Fruit fly (Drosophila melanogaster) whole organism, embryonic: Measurements from ENCODE around the gene CG34134.
A peak's percentile ranks its signal among the peaks of the same experiment; 100 is the strongest.

Source experiments
- Adf1 ChIP-seq: fragments of 200-800 bp; sonication (Bioruptor generic); IDR thresholded peaks from 2 replicates; pipeline ENCODE4 v1.3.6; 2022; ENCODE audit warnings: missing biosample characterization, missing genetic modification characterization
- Asciz ChIP-seq: fragments of 200-800 bp; sonication (Bioruptor generic); optimal IDR thresholded peaks from 2 replicates; lab custom pipeline; 2017; ENCODE audit warnings: missing biosample characterization, mild to moderate bottlenecking, missing genetic modification characterization, missing genetic modification reagents
- CG10274 ChIP-seq: fragments of 200-800 bp; sonication (Bioruptor generic); optimal IDR thresholded peaks from 3 replicates; lab custom pipeline; 2017; ENCODE audit warnings: missing biosample characterization, mild to moderate bottlenecking, missing genetic modification characterization
- CG10431 ChIP-seq: fragments of 200-800 bp; sonication (Bioruptor generic); optimal IDR thresholded peaks from 3 replicates; lab custom pipeline; 2018; ENCODE audit warnings: missing biosample characterization, mild to moderate bottlenecking, missing genetic modification characterization
- CG12219 ChIP-seq: fragments of 200-800 bp; sonication (Bioruptor generic); optimal IDR thresholded peaks from 3 replicates; lab custom pipeline; 2018; ENCODE audit warnings: missing biosample characterization, mild to moderate bottlenecking, missing genetic modification characterization
- CG12659 ChIP-seq: fragments of 200-800 bp; sonication (Bioruptor generic); optimal IDR thresholded peaks from 3 replicates; lab custom pipeline; 2017; ENCODE audit warnings: mild to moderate bottlenecking, missing biosample characterization, missing genetic modification reagents, missing genetic modification characterization
- CG14050 ChIP-seq: fragments of 200-800 bp; sonication (Bioruptor generic); IDR thresholded peaks from 3 replicates; pipeline ENCODE4 v1.3.6; 2022; ENCODE audit warnings: missing biosample characterization, missing genetic modification characterization
- CG15011 ChIP-seq: fragments of 200-800 bp; sonication (Bioruptor generic); optimal IDR thresholded peaks from 3 replicates; lab custom pipeline; 2018; ENCODE audit warnings: missing biosample characterization, mild to moderate bottlenecking, missing genetic modification characterization
- CG17385 ChIP-seq: fragments of 200-800 bp; sonication (Bioruptor generic); optimal IDR thresholded peaks from 3 replicates; lab custom pipeline; 2018; ENCODE audit warnings: missing biosample characterization, mild to moderate bottlenecking, missing genetic modification characterization
- CG17612 ChIP-seq: fragments of 200-800 bp; sonication (Bioruptor generic); IDR thresholded peaks from 2 replicates; pipeline ENCODE4 v1.3.6; 2022; ENCODE audit warnings: missing biosample characterization, missing genetic modification characterization
- CG18476 ChIP-seq: fragments of 200-800 bp; sonication (Bioruptor generic); optimal IDR thresholded peaks from 2 replicates; lab custom pipeline; 2016; ENCODE audit warnings: missing biosample characterization, mild to moderate bottlenecking, missing genetic modification characterization
- CG18599 ChIP-seq: fragments of 200-800 bp; sonication (Bioruptor generic); optimal IDR thresholded peaks from 3 replicates; lab custom pipeline; 2017; ENCODE audit warnings: missing biosample characterization, missing genetic modification characterization, mild to moderate bottlenecking, moderate library complexity, missing genetic modification reagents
- CG2116 ChIP-seq: fragments of 200-800 bp; sonication (Bioruptor generic); optimal IDR thresholded peaks from 3 replicates; lab custom pipeline; 2018; ENCODE audit warnings: missing biosample characterization, mild to moderate bottlenecking, missing genetic modification characterization
- CG34224 ChIP-seq: fragments of 200-800 bp; sonication (Bioruptor generic); IDR thresholded peaks from 3 replicates; pipeline ENCODE4 v1.3.6; 2022; ENCODE audit warnings: missing biosample characterization, missing genetic modification characterization; ENCODE audit not compliant: partially characterized antibody
- CG3838 ChIP-seq: fragments of 200-800 bp; sonication (Bioruptor generic); optimal IDR thresholded peaks from 3 replicates; lab custom pipeline; 2016; ENCODE audit warnings: missing biosample characterization, missing genetic modification characterization
- CG4328 ChIP-seq: fragments of 200-800 bp; sonication (Bioruptor generic); optimal IDR thresholded peaks from 3 replicates; lab custom pipeline; 2017; ENCODE audit warnings: missing biosample characterization, missing genetic modification reagents, missing genetic modification characterization
- CG6272 ChIP-seq: fragments of 200-800 bp; sonication (Bioruptor generic); IDR thresholded peaks from 2 replicates; pipeline ENCODE4 v1.3.6; 2022; ENCODE audit warnings: missing biosample characterization, missing genetic modification characterization
- CG6683 ChIP-seq: fragments of 200-800 bp; sonication (Bioruptor generic); optimal IDR thresholded peaks from 2 replicates; lab custom pipeline; 2017; ENCODE audit warnings: missing biosample characterization, mild to moderate bottlenecking, missing genetic modification characterization, missing genetic modification reagents
- CG7786 ChIP-seq: fragments of 200-800 bp; sonication (Bioruptor generic); optimal IDR thresholded peaks from 2 replicates; lab custom pipeline; 2016; ENCODE audit warnings: missing biosample characterization, missing genetic modification characterization
- CG7928 ChIP-seq: fragments of 200-800 bp; sonication (Bioruptor generic); optimal IDR thresholded peaks from 2 replicates; lab custom pipeline; 2017; ENCODE audit warnings: missing biosample characterization, mild to moderate bottlenecking, missing genetic modification characterization
- CG9215 ChIP-seq: fragments of 200-800 bp; sonication (Bioruptor generic); IDR thresholded peaks from 2 replicates; pipeline ENCODE4 v1.3.6; 2022; ENCODE audit warnings: missing biosample characterization, missing genetic modification characterization
- CkIIα-i1 ChIP-seq: fragments of 200-800 bp; sonication (Bioruptor generic); IDR thresholded peaks from 2 replicates; pipeline ENCODE4 v1.3.6; 2022; ENCODE audit warnings: missing biosample characterization, missing genetic modification characterization
- Dll ChIP-seq: fragments of 200-800 bp; sonication (Bioruptor generic); IDR thresholded peaks from 4 replicates; pipeline ENCODE4 v1.3.6; 2022; ENCODE audit warnings: missing biosample characterization, missing genetic modification characterization; ENCODE audit not compliant: partially characterized antibody
- GATAe ChIP-seq: fragments of 200-800 bp; sonication (Bioruptor generic); conservative IDR thresholded peaks from 2 replicates; pipeline ENCODE4 v1.3.6; 2022; ENCODE audit warnings: missing biosample characterization, missing genetic modification characterization
- HLHmδ ChIP-seq: fragments of 200-800 bp; sonication (Bioruptor generic); optimal IDR thresholded peaks from 2 replicates; lab custom pipeline; 2018; ENCODE audit warnings: missing biosample characterization, mild to moderate bottlenecking, missing genetic modification characterization, moderate library complexity
- Max ChIP-seq: fragments of 200-800 bp; sonication (Bioruptor generic); optimal IDR thresholded peaks from 2 replicates; lab custom pipeline; 2016; ENCODE audit warnings: missing biosample characterization, mild to moderate bottlenecking, missing genetic modification characterization
- Med ChIP-seq: fragments of 200-800 bp; sonication (Bioruptor generic); peaks from one replicate; lab custom pipeline; 2016; ENCODE audit warnings: missing biosample characterization, missing genetic modification characterization, mild to moderate bottlenecking, inconsistent platforms, moderate library complexity
- Opbp ChIP-seq: fragments of 200-800 bp; sonication (Bioruptor generic); IDR thresholded peaks from 3 replicates; pipeline ENCODE4 v1.3.6; 2022; ENCODE audit warnings: missing biosample characterization, missing genetic modification characterization; ENCODE audit not compliant: partially characterized antibody
- Ptx1 ChIP-seq: fragments of 200-800 bp; sonication (Bioruptor generic); IDR thresholded peaks from 2 replicates; pipeline ENCODE4 v1.3.6; 2022; ENCODE audit warnings: missing biosample characterization, missing genetic modification characterization
- Scr ChIP-seq: fragments of 200-800 bp; sonication (Bioruptor generic); IDR thresholded peaks from 2 replicates; pipeline ENCODE4 v1.3.6; 2022; ENCODE audit warnings: missing biosample characterization, missing genetic modification characterization; ENCODE audit not compliant: partially characterized antibody
- Six4 ChIP-seq: fragments of 200-800 bp; sonication (Bioruptor generic); optimal IDR thresholded peaks from 2 replicates; lab custom pipeline; 2016; ENCODE audit warnings: missing biosample characterization, missing genetic modification characterization
- TFAM ChIP-seq: fragments of 200-800 bp; sonication (Bioruptor generic); optimal IDR thresholded peaks from 2 replicates; lab custom pipeline; 2017; ENCODE audit warnings: missing biosample characterization, missing genetic modification characterization, inconsistent platforms
- aop ChIP-seq: fragments of 200-800 bp; sonication (Bioruptor generic); IDR thresholded peaks from 2 replicates; pipeline ENCODE4 v1.3.6; 2022; ENCODE audit warnings: missing biosample characterization, missing genetic modification characterization
- ase ChIP-seq: fragments of 200-800 bp; sonication (Bioruptor generic); IDR thresholded peaks from 3 replicates; pipeline ENCODE4 v1.3.6; 2022; ENCODE audit warnings: missing biosample characterization, missing genetic modification characterization
- bcd ChIP-seq: fragments of 200-800 bp; sonication (Bioruptor generic); optimal IDR thresholded peaks from 2 replicates; lab custom pipeline; 2017; ENCODE audit warnings: missing biosample characterization, mild to moderate bottlenecking, missing genetic modification characterization
- crol ChIP-seq: fragments of 200-800 bp; sonication (Bioruptor generic); IDR thresholded peaks from 2 replicates; pipeline ENCODE4 v1.3.6; 2022; ENCODE audit warnings: missing biosample characterization, missing genetic modification characterization
- crp ChIP-seq, 2 experiments: fragments of 200-800 bp; sonication (Bioruptor generic); optimal IDR thresholded peaks; 2 replicates in 1 of 2; 3 replicates in 1 of 2; lab custom pipeline; 2017; ENCODE audit warnings: missing biosample characterization in 2 of 2, missing genetic modification characterization in 2 of 2, mild to moderate bottlenecking in 1 of 2, moderate library complexity in 1 of 2
- dati ChIP-seq: fragments of 200-800 bp; sonication (Bioruptor generic); IDR thresholded peaks from 2 replicates; pipeline ENCODE4 v1.3.6; 2022; ENCODE audit warnings: missing biosample characterization, missing genetic modification characterization
- ftz-f1 ChIP-seq: fragments of 200-800 bp; sonication (Bioruptor generic); optimal IDR thresholded peaks from 2 replicates; lab custom pipeline; 2016; ENCODE audit warnings: missing biosample characterization, missing genetic modification characterization
- ham ChIP-seq: fragments of 200-800 bp; sonication (Bioruptor generic); IDR thresholded peaks from 2 replicates; pipeline ENCODE4 v1.3.6; 2022; ENCODE audit warnings: missing biosample characterization, missing genetic modification characterization
- insv ChIP-seq, 2 experiments: fragments of 200-800 bp; sonication (Bioruptor generic); optimal IDR thresholded peaks; 3 replicates each; lab custom pipeline; 2016 to 2018; ENCODE audit warnings: missing biosample characterization in 2 of 2, missing genetic modification characterization in 2 of 2
- jing ChIP-seq: fragments of 200-800 bp; sonication (Bioruptor generic); optimal IDR thresholded peaks from 2 replicates; lab custom pipeline; 2018; ENCODE audit warnings: missing biosample characterization, mild to moderate bottlenecking, missing genetic modification characterization
- knrl ChIP-seq: fragments of 200-800 bp; sonication (Bioruptor generic); IDR thresholded peaks from 3 replicates; pipeline ENCODE4 v1.3.6; 2022; ENCODE audit warnings: missing biosample characterization, missing genetic modification characterization; ENCODE audit not compliant: partially characterized antibody
- maf-S ChIP-seq: fragments of 200-800 bp; sonication (Bioruptor generic); optimal IDR thresholded peaks from 2 replicates; lab custom pipeline; 2016; ENCODE audit warnings: missing biosample characterization, missing genetic modification characterization
- onecut ChIP-seq: fragments of 200-800 bp; sonication (Bioruptor generic); IDR thresholded peaks from 2 replicates; pipeline ENCODE4 v1.3.6; 2022; ENCODE audit warnings: missing biosample characterization, missing genetic modification characterization
- peb ChIP-seq: fragments of 200-800 bp; sonication (Bioruptor generic); IDR thresholded peaks from 2 replicates; pipeline ENCODE4 v1.3.6; 2022; ENCODE audit warnings: missing biosample characterization, missing genetic modification characterization
- phol ChIP-seq: fragments of 200-800 bp; sonication (Bioruptor generic); optimal IDR thresholded peaks from 3 replicates; lab custom pipeline; 2018; ENCODE audit warnings: missing biosample characterization, mild to moderate bottlenecking, missing genetic modification characterization, moderate library complexity
- schlank ChIP-seq: fragments of 200-800 bp; sonication (Bioruptor generic); optimal IDR thresholded peaks from 2 replicates; lab custom pipeline; 2018; ENCODE audit warnings: missing biosample characterization, mild to moderate bottlenecking, missing genetic modification characterization
- sob ChIP-seq: fragments of 200-800 bp; sonication (Bioruptor generic); IDR thresholded peaks from 2 replicates; pipeline ENCODE4 v1.3.6; 2022; ENCODE audit warnings: missing biosample characterization, missing genetic modification characterization
- toy ChIP-seq: fragments of 200-800 bp; sonication (Bioruptor generic); IDR thresholded peaks from 2 replicates; pipeline ENCODE4 v1.3.6; 2022; ENCODE audit warnings: missing biosample characterization, missing genetic modification characterization
- z ChIP-seq: fragments of 200-800 bp; sonication (Bioruptor generic); IDR thresholded peaks from 3 replicates; pipeline ENCODE4 v1.3.6; 2022; ENCODE audit warnings: missing biosample characterization, missing genetic modification characterization

Gene CG34134

DNA sequence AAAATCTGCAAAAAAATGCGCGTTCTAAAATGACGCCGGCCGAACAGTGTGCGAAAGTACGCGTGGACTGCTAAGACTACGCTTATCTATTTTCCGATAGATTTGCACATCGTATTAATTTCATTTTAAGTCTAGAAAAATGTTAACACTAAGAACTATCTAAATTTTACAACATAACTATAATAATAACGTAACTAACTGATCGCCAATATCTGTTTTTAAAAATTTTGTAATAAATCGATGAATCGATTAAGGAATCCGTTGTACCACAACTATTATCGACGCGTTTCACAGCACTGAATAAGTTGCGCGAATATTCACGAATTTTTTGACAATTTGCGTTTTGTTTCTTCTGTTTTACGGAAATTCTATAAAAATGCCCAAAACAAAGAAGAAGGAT is 20.5 kb upstream of the CG34134 start, which contains the start of gene Ssb-c31a (continued):
- no peak for TF ChIP-seq CG6272 (GFP tag; lab: Robert Waterston, UW)
- peak in 1 of 2 experiments; percentile 60 for TF ChIP-seq crp (GFP tag; optimal IDR thresholded peaks at IDR 0.05; lab: Kevin White, UChicago)
- peak; percentile 6 for TF ChIP-seq CG10431 (GFP tag; lab: Kevin White, UChicago)
- TF ChIP-seq phol (tag; lab: Kevin White, UChicago) = peak; percentile 73
- peak; percentile 49 for TF ChIP-seq CG18476 (GFP tag; lab: Kevin White, UChicago)
- TF ChIP-seq Med = peak; percentile 89
- TF ChIP-seq bcd = peak; percentile 55
- no peak for TF ChIP-seq CG12219 (GFP tag; lab: Kevin White, UChicago)
- no peak for TF ChIP-seq CG14050 (GFP tag; lab: Robert Waterston, UW)
- TF ChIP-seq CG2116 = peak; percentile 79
- TF ChIP-seq peb = no peak
- peak; percentile 68 for TF ChIP-seq GATAe (GFP tag; lab: Robert Waterston, UW)
- peak; percentile 81 for TF ChIP-seq sob (GFP tag; lab: Robert Waterston, UW)
- peak; percentile 15; the same call in 1 of the 2 replicates for TF ChIP-seq Adf1
- no peak for TF ChIP-seq Asciz (GFP tag; lab: Kevin White, UChicago)
- TF ChIP-seq ham (GFP tag; lab: Robert Waterston, UW) = no peak
- TF ChIP-seq CG15011 (GFP tag; lab: Kevin White, UChicago) = no peak
- peak; percentile 86 for TF ChIP-seq Scr (GFP tag; lab: Robert Waterston, UW)
- TF ChIP-seq CG17385 = peak; percentile 66
- peak; percentile 73 for TF ChIP-seq CG12659 (GFP tag; lab: Kevin White, UChicago)
- peak; percentile 82 for TF ChIP-seq knrl
- no peak for TF ChIP-seq CG7928 (GFP tag; lab: Kevin White, UChicago)
- TF ChIP-seq Six4 (GFP tag; lab: Kevin White, UChicago) = peak; percentile 14
- TF ChIP-seq crol (GFP tag; lab: Robert Waterston, UW) = no peak
- no peak for TF ChIP-seq CG17612 (GFP tag; lab: Robert Waterston, UW)
- peak; percentile 51 for TF ChIP-seq maf-S
- TF ChIP-seq TFAM (GFP tag; lab: Kevin White, UChicago) = no peak
- peak; percentile 53 for TF ChIP-seq CG7786
- TF ChIP-seq CG10274 (GFP tag; lab: Kevin White, UChicago) = no peak
- peak; percentile 35; the same call in 1 of the 2 replicates for TF ChIP-seq Ptx1 (GFP tag; lab: Robert Waterston, UW)
- TF ChIP-seq ftz-f1 = no peak
- TF ChIP-seq CG18599 (GFP tag; lab: Kevin White, UChicago) = peak; percentile 46
- no peak for TF ChIP-seq HLHmδ (GFP tag; lab: Kevin White, UChicago)
- no peak for TF ChIP-seq toy (GFP tag; lab: Robert Waterston, UW)
- no peak for TF ChIP-seq CG6683 (GFP tag; lab: Kevin White, UChicago)
- TF ChIP-seq Dll (GFP tag; lab: Robert Waterston, UW) = peak; percentile 89
- peak; percentile 77 for TF ChIP-seq CG34224
- TF ChIP-seq CkIIα-i1 (GFP tag; lab: Robert Waterston, UW) = no peak
- peak; percentile 67 for TF ChIP-seq Max
- no peak for TF ChIP-seq schlank (tag; lab: Kevin White, UChicago)
- TF ChIP-seq ase (GFP tag; lab: Robert Waterston, UW) = no peak
- TF ChIP-seq CG9215 (GFP tag; lab: Robert Waterston, UW) = peak; percentile 57
- TF ChIP-seq jing = no peak
- TF ChIP-seq CG4328 (GFP tag; lab: Kevin White, UChicago) = peak; percentile 59
- no peak for TF ChIP-seq z (GFP tag; lab: Robert Waterston, UW)
- no peak for TF ChIP-seq CG3838
- peak; percentile 88 for TF ChIP-seq onecut (GFP tag; lab: Robert Waterston, UW)
- TF ChIP-seq insv (GFP tag; optimal IDR thresholded peaks at IDR 0.05; lab: Kevin White, UChicago) = peak in 1 of 2 experiments; percentile 34
- peak; percentile 40; the same call in 1 of the 3 replicates for TF ChIP-seq Opbp (GFP tag; lab: Robert Waterston, UW)
- TF ChIP-seq dati = no peak
- TF ChIP-seq aop (GFP tag; lab: Robert Waterston, UW) = no peak
